Worm (Caenorhabditis elegans) whole organism, L4/young adult: ENCODE results near the gene F12D9.2.
A peak's percentile ranks its signal among the peaks of the same experiment; 100 is the strongest.
"Not testable (repeated sequence)": the region's sequence is repeated elsewhere in the genome, so short reads cannot be mapped to it uniquely, and the experiment has no call there.

Source experiments
- W03F9.2 ChIP-seq: fragments of 150-350 bp; optimal IDR thresholded peaks from 2 replicates; lab custom pipeline; 2014; ENCODE audit warnings: missing biosample characterization, missing genetic modification characterization
- dao-5 ChIP-seq: sonication (generic microtip); optimal IDR thresholded peaks from 2 replicates; lab custom pipeline; 2016; ENCODE audit warnings: missing genotype, missing genetic modification characterization, moderate library complexity, missing compliant biosample characterization
- him-1 ChIP-seq: sonication (generic microtip); optimal IDR thresholded peaks from 2 replicates; lab custom pipeline; 2016; ENCODE audit warnings: missing genotype, missing genetic modification reagents, missing genetic modification characterization, missing compliant biosample characterization

Gene F12D9.2

ce11 chrX:8648582-8648981 is 1.7 kb upstream of the F12D9.2 start:
- TF ChIP-seq dao-5 (tag; lab: Kevin White, UChicago) = no peak
- TF ChIP-seq W03F9.2 (tag; lab: Kevin White, UChicago) = no peak
- no peak for TF ChIP-seq him-1 (tag; lab: Kevin White, UChicago)

ce11 chrX:8646287-8646686 is 610 bp downstream of the F12D9.2 start:
- TF ChIP-seq W03F9.2 (tag; lab: Kevin White, UChicago) (peak; percentile 6), dao-5 (tag; lab: Kevin White, UChicago) (no peak), him-1 (tag; lab: Kevin White, UChicago) (peak; percentile 68)

- TF ChIP-seq him-1 (tag; lab: Kevin White, UChicago) = no peak
- TF ChIP-seq W03F9.2 (tag; lab: Kevin White, UChicago) = no peak
- no peak for TF ChIP-seq dao-5 (tag; lab: Kevin White, UChicago)
Observed at ce11 chrX:8643817-8644216, 3.1 kb downstream of the F12D9.2 start, which contains the start of gene stg-2. Gene stg-2, minus strand, starts transcription at chrX:8643917.

- TF ChIP-seq dao-5 (tag; lab: Kevin White, UChicago) (no peak), W03F9.2 (tag; lab: Kevin White, UChicago) (peak; percentile 1)
Observed at ce11 chrX:8640654-8641053, 6.2 kb downstream of the F12D9.2 start.

- no peak for TF ChIP-seq him-1 (tag; lab: Kevin White, UChicago)
- TF ChIP-seq W03F9.2 (tag; lab: Kevin White, UChicago) = no peak
- no peak for TF ChIP-seq dao-5 (tag; lab: Kevin White, UChicago)
Observed at ce11 chrX:8638679-8639184, 8.2 kb downstream of the F12D9.2 start.

ce11 chrX:8625090-8625489 is 21.8 kb downstream of the F12D9.2 start, which contains the start of gene K01A12.3:
Gene K01A12.3, minus strand, starts transcription at chrX:8625190.
- no peak for TF ChIP-seq dao-5 (tag; lab: Kevin White, UChicago)
- no peak for TF ChIP-seq him-1 (tag; lab: Kevin White, UChicago)
- TF ChIP-seq W03F9.2 (tag; lab: Kevin White, UChicago) = no peak

ce11 chrX:8623840-8624591 is 22.9 kb downstream of the F12D9.2 start:
- TF ChIP-seq W03F9.2 (tag; lab: Kevin White, UChicago) (peak; percentile 15), dao-5 (tag; lab: Kevin White, UChicago) (peak; percentile 14), him-1 (tag; lab: Kevin White, UChicago) (no peak)

ce11 chrX:8613053-8613452 is 33.8 kb downstream of the F12D9.2 start, which contains the start of gene K01A12.2:
Gene K01A12.2, plus strand, starts transcription at chrX:8613353.
- no peak for TF ChIP-seq dao-5 (tag; lab: Kevin White, UChicago)
- TF ChIP-seq W03F9.2 (tag; lab: Kevin White, UChicago) = no peak
- no peak for TF ChIP-seq him-1 (tag; lab: Kevin White, UChicago)

- TF ChIP-seq him-1 (tag; lab: Kevin White, UChicago) = no peak
- TF ChIP-seq W03F9.2 (tag; lab: Kevin White, UChicago) = no peak
- TF ChIP-seq dao-5 (tag; lab: Kevin White, UChicago) = no peak
Observed at ce11 chrX:8612278-8612677, 34.6 kb downstream of the F12D9.2 start.

- TF ChIP-seq dao-5, him-1, W03F9.2 (tag; lab: Kevin White, UChicago): not testable (repeated sequence)
Observed at ce11 chrX:8610606-8611005, 36.3 kb downstream of the F12D9.2 start, which contains the start of gene K01A12.4. Gene K01A12.4, plus strand, starts transcription at chrX:8610906.

ce11 chrX:8608756-8609155 is 38.1 kb downstream of the F12D9.2 start:
- TF ChIP-seq dao-5 (tag; lab: Kevin White, UChicago) = peak; percentile 12
- no peak for TF ChIP-seq him-1 (tag; lab: Kevin White, UChicago)

ce11 chrX:8605005-8605404 is 41.9 kb downstream of the F12D9.2 start, which contains the start of the genes H35N09.2 and H35N09.1:
Gene H35N09.2, minus strand, starts transcription at chrX:8605058.
Gene H35N09.1, plus strand, starts transcription at chrX:8605339.
- no peak for TF ChIP-seq W03F9.2 (tag; lab: Kevin White, UChicago)
- no peak for TF ChIP-seq dao-5 (tag; lab: Kevin White, UChicago)
- TF ChIP-seq him-1 (tag; lab: Kevin White, UChicago) = no peak

ce11 chrX:8604160-8604559 is 42.7 kb downstream of the F12D9.2 start:
- TF ChIP-seq W03F9.2 (tag; lab: Kevin White, UChicago) (no peak), him-1 (tag; lab: Kevin White, UChicago) (no peak), dao-5 (tag; lab: Kevin White, UChicago) (no peak)
